Fruit fly (Drosophila melanogaster) whole organism, embryonic: ENCODE measurements around the gene morgue.
A peak's percentile ranks its signal among the peaks of the same experiment; 100 is the strongest.

Experiments
- Ada2b ChIP-seq: fragments of 200-800 bp; sonication (Bioruptor generic); IDR thresholded peaks from 2 replicates; pipeline ENCODE4 v1.3.6; 2022; ENCODE audit warnings: missing biosample characterization, missing genetic modification characterization
- Adf1 ChIP-seq: fragments of 200-800 bp; sonication (Bioruptor generic); IDR thresholded peaks from 2 replicates; pipeline ENCODE4 v1.3.6; 2022; ENCODE audit warnings: missing biosample characterization, missing genetic modification characterization
- CG10565 ChIP-seq: fragments of 200-800 bp; sonication (Bioruptor generic); optimal IDR thresholded peaks from 3 replicates; lab custom pipeline; 2016; ENCODE audit warnings: missing biosample characterization, mild to moderate bottlenecking, missing genetic modification characterization
- CG10959 ChIP-seq: fragments of 200-800 bp; sonication (Bioruptor generic); IDR thresholded peaks from 2 replicates; pipeline ENCODE4 v1.3.6; 2022; ENCODE audit warnings: missing biosample characterization, missing genetic modification characterization
- CG11696 ChIP-seq: fragments of 200-800 bp; sonication (Bioruptor generic); IDR thresholded peaks from 2 replicates; pipeline ENCODE4 v1.3.6; 2022; ENCODE audit warnings: missing biosample characterization, missing genetic modification characterization
- CG11723 ChIP-seq: fragments of 200-800 bp; sonication (Bioruptor generic); optimal IDR thresholded peaks from 2 replicates; lab custom pipeline; 2017; ENCODE audit warnings: missing biosample characterization, mild to moderate bottlenecking, missing genetic modification characterization
- CG12236 ChIP-seq: fragments of 200-800 bp; sonication (Bioruptor generic); optimal IDR thresholded peaks from 2 replicates; lab custom pipeline; 2016; ENCODE audit warnings: missing biosample characterization, missing genetic modification characterization
- CG12299 ChIP-seq: fragments of 200-800 bp; sonication (Bioruptor generic); optimal IDR thresholded peaks from 2 replicates; lab custom pipeline; 2018; ENCODE audit warnings: missing biosample characterization, mild to moderate bottlenecking, missing genetic modification characterization
- CG17612 ChIP-seq: fragments of 200-800 bp; sonication (Bioruptor generic); IDR thresholded peaks from 2 replicates; pipeline ENCODE4 v1.3.6; 2022; ENCODE audit warnings: missing biosample characterization, missing genetic modification characterization
- CG18599 ChIP-seq: fragments of 200-800 bp; sonication (Bioruptor generic); optimal IDR thresholded peaks from 3 replicates; lab custom pipeline; 2017; ENCODE audit warnings: missing biosample characterization, missing genetic modification characterization, mild to moderate bottlenecking, moderate library complexity, missing genetic modification reagents
- CG2120 ChIP-seq: fragments of 200-800 bp; sonication (Bioruptor generic); optimal IDR thresholded peaks from 3 replicates; lab custom pipeline; 2016; ENCODE audit warnings: missing biosample characterization, missing genetic modification characterization
- CG31388 ChIP-seq: fragments of 200-800 bp; sonication (Bioruptor generic); optimal IDR thresholded peaks from 2 replicates; lab custom pipeline; 2016; ENCODE audit warnings: missing biosample characterization, missing genetic modification characterization
- CG4424 ChIP-seq: fragments of 200-800 bp; sonication (Bioruptor generic); optimal IDR thresholded peaks from 3 replicates; lab custom pipeline; 2016; ENCODE audit warnings: missing biosample characterization, missing genetic modification characterization
- CG4820 ChIP-seq: fragments of 200-800 bp; sonication (Bioruptor generic); optimal IDR thresholded peaks from 3 replicates; lab custom pipeline; 2016; ENCODE audit warnings: missing biosample characterization, missing genetic modification characterization
- CG6683 ChIP-seq: fragments of 200-800 bp; sonication (Bioruptor generic); optimal IDR thresholded peaks from 2 replicates; lab custom pipeline; 2017; ENCODE audit warnings: missing biosample characterization, mild to moderate bottlenecking, missing genetic modification characterization, missing genetic modification reagents
- CG7271 ChIP-seq: fragments of 200-800 bp; sonication (Bioruptor generic); optimal IDR thresholded peaks from 2 replicates; lab custom pipeline; 2018; ENCODE audit warnings: missing biosample characterization, mild to moderate bottlenecking, missing genetic modification characterization, moderate library complexity
- D19B ChIP-seq: fragments of 200-800 bp; sonication (Bioruptor generic); optimal IDR thresholded peaks from 2 replicates; lab custom pipeline; 2017; ENCODE audit warnings: missing biosample characterization, mild to moderate bottlenecking, missing genetic modification characterization
- Dek ChIP-seq: fragments of 200-800 bp; sonication (Bioruptor generic); optimal IDR thresholded peaks from 3 replicates; lab custom pipeline; 2019; ENCODE audit warnings: missing biosample characterization, mild to moderate bottlenecking, missing genetic modification characterization, moderate library complexity
- Eip74EF ChIP-seq, 2 experiments: fragments of 200-800 bp in 1 of 2; fragments of >200 bp in 1 of 2; sonication (Bioruptor generic) in 1 of 2; optimal IDR thresholded peaks; 2 replicates each; lab custom pipeline; 2017 to 2019; ENCODE audit warnings: missing biosample characterization in 2 of 2, missing genetic modification characterization in 2 of 2, mild to moderate bottlenecking in 1 of 2, moderate library complexity in 1 of 2
- GATAe ChIP-seq: fragments of 200-800 bp; sonication (Bioruptor generic); conservative IDR thresholded peaks from 2 replicates; pipeline ENCODE4 v1.3.6; 2022; ENCODE audit warnings: missing biosample characterization, missing genetic modification characterization
- Hand ChIP-seq: fragments of 200-800 bp; sonication (Bioruptor generic); optimal IDR thresholded peaks from 2 replicates; lab custom pipeline; 2017; ENCODE audit warnings: mild to moderate bottlenecking, missing biosample characterization, missing genetic modification reagents, missing genetic modification characterization
- MTF-1 ChIP-seq: fragments of 200-800 bp; sonication (Bioruptor generic); optimal IDR thresholded peaks from 2 replicates; lab custom pipeline; 2018; ENCODE audit warnings: missing biosample characterization, mild to moderate bottlenecking, missing genetic modification characterization, borderline replicate concordance
- Ptx1 ChIP-seq: fragments of 200-800 bp; sonication (Bioruptor generic); IDR thresholded peaks from 2 replicates; pipeline ENCODE4 v1.3.6; 2022; ENCODE audit warnings: missing biosample characterization, missing genetic modification characterization
- Sox100B ChIP-seq: fragments of 200-800 bp; sonication (Bioruptor generic); optimal IDR thresholded peaks from 3 replicates; lab custom pipeline; 2018; ENCODE audit warnings: missing biosample characterization, mild to moderate bottlenecking, missing genetic modification characterization
- TFAM ChIP-seq: fragments of 200-800 bp; sonication (Bioruptor generic); optimal IDR thresholded peaks from 2 replicates; lab custom pipeline; 2017; ENCODE audit warnings: missing biosample characterization, missing genetic modification characterization, inconsistent platforms
- ac ChIP-seq: fragments of 200-800 bp; sonication (Bioruptor generic); optimal IDR thresholded peaks from 3 replicates; lab custom pipeline; 2017; ENCODE audit warnings: missing biosample characterization, mild to moderate bottlenecking, missing genetic modification characterization
- al ChIP-seq: fragments of 200-800 bp; sonication (Bioruptor generic); IDR thresholded peaks from 2 replicates; pipeline ENCODE4 v1.3.6; 2022; ENCODE audit warnings: missing biosample characterization, missing genetic modification characterization
- bab2 ChIP-seq: fragments of 200-800 bp; sonication (Bioruptor generic); optimal IDR thresholded peaks from 2 replicates; lab custom pipeline; 2016; ENCODE audit warnings: missing biosample characterization, missing genetic modification characterization
- croc ChIP-seq: fragments of 200-800 bp; sonication (Bioruptor generic); conservative IDR thresholded peaks from 3 replicates; pipeline ENCODE4 v1.3.6; 2022; ENCODE audit warnings: missing biosample characterization, missing genetic modification characterization
- cwo ChIP-seq: fragments of 200-800 bp; sonication (Bioruptor generic); optimal IDR thresholded peaks from 3 replicates; lab custom pipeline; 2017; ENCODE audit warnings: missing biosample characterization, missing genetic modification characterization, mild to moderate bottlenecking, moderate library complexity, missing genetic modification reagents
- dan ChIP-seq: fragments of 200-800 bp; sonication (Bioruptor generic); IDR thresholded peaks from 2 replicates; pipeline ENCODE4 v1.3.6; 2022; ENCODE audit warnings: missing biosample characterization, missing genetic modification characterization
- dpn ChIP-seq, 2 experiments: fragments of 200-800 bp; sonication (Bioruptor generic); optimal IDR thresholded peaks; 3 replicates each; lab custom pipeline; 2016; ENCODE audit warnings: missing biosample characterization in 2 of 2, missing genetic modification characterization in 2 of 2
- dysf ChIP-seq: fragments of 200-800 bp; sonication (Bioruptor generic); IDR thresholded peaks from 3 replicates; pipeline ENCODE4 v1.3.6; 2022; ENCODE audit warnings: missing biosample characterization, missing genetic modification characterization
- eyg ChIP-seq: fragments of 200-800 bp; sonication (Bioruptor generic); optimal IDR thresholded peaks from 3 replicates; lab custom pipeline; 2016; ENCODE audit warnings: missing biosample characterization, missing genetic modification characterization
- fru ChIP-seq: fragments of >200 bp; optimal IDR thresholded peaks from 2 replicates; lab custom pipeline; 2017
- gem ChIP-seq: fragments of 200-800 bp; sonication (Bioruptor generic); optimal IDR thresholded peaks from 2 replicates; lab custom pipeline; 2019; ENCODE audit warnings: missing biosample characterization, mild to moderate bottlenecking, missing genetic modification characterization, moderate library complexity
- grau ChIP-seq: fragments of 200-800 bp; optimal IDR thresholded peaks from 3 replicates; lab custom pipeline; 2019; ENCODE audit warnings: missing biosample characterization, mild to moderate bottlenecking, missing genetic modification characterization, moderate library complexity
- gro ChIP-seq: fragments of 200-800 bp; sonication (Bioruptor generic); optimal IDR thresholded peaks from 2 replicates; lab custom pipeline; 2016; ENCODE audit warnings: missing biosample characterization, missing genetic modification characterization
- hb ChIP-seq: fragments of 200-800 bp; sonication (Bioruptor generic); IDR thresholded peaks from 3 replicates; pipeline ENCODE4 v1.3.6; 2022; ENCODE audit warnings: missing biosample characterization, missing genetic modification characterization; ENCODE audit not compliant: partially characterized antibody
- lab ChIP-seq: fragments of 200-800 bp; sonication (Bioruptor generic); optimal IDR thresholded peaks from 3 replicates; lab custom pipeline; 2017; ENCODE audit warnings: missing biosample characterization, missing genetic modification characterization, mild to moderate bottlenecking, moderate library complexity, missing genetic modification reagents
- lmd ChIP-seq: fragments of 200-800 bp; sonication (Bioruptor generic); IDR thresholded peaks from 2 replicates; pipeline ENCODE4 v1.3.6; 2022; ENCODE audit warnings: missing biosample characterization, missing genetic modification characterization
- odd ChIP-seq: fragments of 200-800 bp; sonication (Bioruptor generic); optimal IDR thresholded peaks from 2 replicates; lab custom pipeline; 2017; ENCODE audit warnings: missing biosample characterization, mild to moderate bottlenecking, missing genetic modification characterization
- org-1 ChIP-seq: fragments of 200-800 bp; sonication (Bioruptor generic); optimal IDR thresholded peaks from 2 replicates; lab custom pipeline; 2017; ENCODE audit warnings: missing biosample characterization, missing genetic modification characterization
- pan ChIP-seq, 4 experiments: fragments of >200 bp in 3 of 4; fragments of 200-800 bp in 1 of 4; sonication (Bioruptor generic) in 1 of 4; optimal IDR thresholded peaks in 3 of 4; IDR thresholded peaks in 1 of 4; 2 replicates each; pipeline versions ENCODE4 v1.3.6 to Lab custom; 2017 to 2022; ENCODE audit warnings: missing biosample characterization in 2 of 4, missing genetic modification characterization in 2 of 4, mixed read lengths in 1 of 4
- prd ChIP-seq, 3 experiments: fragments of >200 bp in 2 of 3; fragments of 200-800 bp in 1 of 3; sonication (Bioruptor generic) in 1 of 3; optimal IDR thresholded peaks in 2 of 3; IDR thresholded peaks in 1 of 3; 2 replicates in 2 of 3; 3 replicates in 1 of 3; pipeline versions ENCODE4 v1.3.6 to Lab custom; 2017 to 2022; ENCODE audit warnings: missing biosample characterization in 1 of 3, missing genetic modification characterization in 1 of 3
- row ChIP-seq: fragments of 200-800 bp; sonication (Bioruptor generic); IDR thresholded peaks from 3 replicates; pipeline ENCODE4 v1.3.6; 2022; ENCODE audit warnings: missing biosample characterization, missing genetic modification characterization
- sr ChIP-seq: fragments of 200-800 bp; sonication (Bioruptor generic); IDR thresholded peaks from 3 replicates; pipeline ENCODE4 v1.3.6; 2022; ENCODE audit warnings: missing biosample characterization, missing genetic modification characterization
- trem ChIP-seq: fragments of 200-800 bp; optimal IDR thresholded peaks from 3 replicates; lab custom pipeline; 2019; ENCODE audit warnings: missing biosample characterization, mild to moderate bottlenecking, missing genetic modification characterization, moderate library complexity
- usp ChIP-seq: fragments of >200 bp; optimal IDR thresholded peaks from 2 replicates; lab custom pipeline; 2017; ENCODE audit warnings: missing biosample characterization, missing genetic modification characterization
- wek ChIP-seq: fragments of 200-800 bp; sonication (Bioruptor generic); optimal IDR thresholded peaks from 3 replicates; lab custom pipeline; 2018; ENCODE audit warnings: missing biosample characterization, mild to moderate bottlenecking, missing genetic modification characterization, moderate library complexity

Gene morgue

DNA sequence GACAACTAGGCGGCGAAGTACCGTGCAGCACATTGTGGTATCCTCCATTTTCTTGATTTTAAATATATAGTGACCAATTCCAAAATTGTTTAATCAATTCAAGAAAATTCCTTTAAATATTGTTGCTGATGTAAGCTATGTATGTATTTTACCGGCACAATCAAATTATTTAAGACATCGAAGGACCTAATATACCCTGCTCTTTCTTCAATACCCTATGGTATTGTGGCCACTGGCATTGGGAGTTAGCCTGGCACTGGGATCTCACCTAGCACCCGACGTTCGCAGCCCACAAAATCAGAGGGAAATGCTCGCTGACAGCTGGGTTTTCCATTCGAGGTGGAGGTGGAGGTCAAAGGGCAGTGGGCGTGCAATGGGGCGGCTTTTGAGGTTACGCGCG, 22.3 kb downstream of the morgue start (continued):
- TF ChIP-seq CG11723 (GFP tag; lab: Kevin White, UChicago) (no peak), fru (lab: Kevin White, UChicago) (no peak), bab2 (GFP tag; lab: Kevin White, UChicago) (no peak), MTF-1 (no peak), GATAe (GFP tag; lab: Robert Waterston, UW) (no peak), CG2120 (peak; percentile 34), eyg (GFP tag; lab: Kevin White, UChicago) (no peak), prd (optimal IDR thresholded peaks at IDR 0.05; lab: Kevin White, UChicago) (no peak), prd (GFP tag; IDR thresholded peaks at IDR 0.05; lab: Robert Waterston, UW) (peak; percentile 28; the same call in 1 of the 3 replicates), CG6683 (GFP tag; lab: Kevin White, UChicago) (no peak), Eip74EF (GFP tag; optimal IDR thresholded peaks at IDR 0.05; lab: Kevin White, UChicago) (no peak), CG7271 (tag; lab: Kevin White, UChicago) (no peak), CG17612 (GFP tag; lab: Robert Waterston, UW) (0 out of 2 replicates have a peak, but pooled peaks have one; percentile 35), CG4424 (GFP tag; lab: Kevin White, UChicago) (no peak), lmd (GFP tag; lab: Robert Waterston, UW) (no peak), Hand (no peak), trem (no peak), sr (GFP tag; lab: Robert Waterston, UW) (no peak), CG10565 (GFP tag; lab: Kevin White, UChicago) (no peak), croc (GFP tag; lab: Robert Waterston, UW) (no peak), CG12299 (tag; lab: Kevin White, UChicago) (no peak), odd (GFP tag; lab: Kevin White, UChicago) (no peak), CG10959 (GFP tag; lab: Robert Waterston, UW) (no peak), CG12236 (GFP tag; lab: Kevin White, UChicago) (no peak), CG31388 (no peak), pan (optimal IDR thresholded peaks at IDR 0.05; lab: Kevin White, UChicago) (no peak), pan (GFP tag; optimal IDR thresholded peaks at IDR 0.05 in 1 of 2, IDR thresholded peaks at IDR 0.05 in 1 of 2) (no peak), grau (tag; lab: Kevin White, UChicago) (no peak), dan (GFP tag; lab: Robert Waterston, UW) (no peak), cwo (GFP tag; lab: Kevin White, UChicago) (no peak), Sox100B (GFP tag; lab: Kevin White, UChicago) (no peak), Ptx1 (GFP tag; lab: Robert Waterston, UW) (peak; percentile 33; the same call in 1 of the 2 replicates), CG18599 (GFP tag; lab: Kevin White, UChicago) (peak; percentile 49), dpn (GFP tag; optimal IDR thresholded peaks at IDR 0.05; lab: Kevin White, UChicago) (no peak), gro (GFP tag; lab: Kevin White, UChicago) (no peak), ac (no peak), org-1 (no peak), D19B (GFP tag; lab: Kevin White, UChicago) (peak; percentile 66), row (peak; percentile 50; the same call in 2 of the 3 replicates), CG11696 (GFP tag; lab: Robert Waterston, UW) (no peak), lab (GFP tag; lab: Kevin White, UChicago) (peak; percentile 41), wek (no peak), TFAM (GFP tag; lab: Kevin White, UChicago) (no peak), Dek (tag; lab: Kevin White, UChicago) (no peak), hb (GFP tag; lab: Robert Waterston, UW) (no peak), dysf (0 out of 3 replicates have a peak, but pooled peaks have one; percentile 16), Adf1 (GFP tag; lab: Robert Waterston, UW) (no peak), usp (GFP tag; lab: Kevin White, UChicago) (no peak), CG4820 (GFP tag; lab: Kevin White, UChicago) (no peak), gem (tag; lab: Kevin White, UChicago) (peak; percentile 10), Ada2b (peak; percentile 19; the same call in 1 of the 2 replicates), al (GFP tag; lab: Robert Waterston, UW) (no peak; the same call in 1 of the 2 replicates)
